Worm (Caenorhabditis elegans): ENCODE measurements around the gene smf-3.

- TF ChIP-seq tlf-1 (GFP tag; optimal IDR thresholded peaks at IDR 0.05): no peak
- TF ChIP-seq sea-2 (GFP tag; IDR thresholded peaks at IDR 0.05): no peak
- no peak for TF ChIP-seq lin-26 (GFP tag; IDR thresholded peaks at IDR 0.05)
- TF ChIP-seq ztf-22 (GFP tag; optimal IDR thresholded peaks at IDR 0.05): no peak
- no peak for TF ChIP-seq D2030.7 (GFP tag; IDR thresholded peaks at IDR 0.05)
- no peak for TF ChIP-seq hsf-1 (GFP tag; IDR thresholded peaks at IDR 0.05)
- TF ChIP-seq lir-1 (GFP tag; conservative IDR thresholded peaks at IDR 0.05): no peak
- no peak for TF ChIP-seq nhr-90 (tag; optimal IDR thresholded peaks at IDR 0.05)
Measured at ce11 chrIV:2642054-2642453, 23.4 kb downstream of the smf-3 start.
